Fruit fly (Drosophila melanogaster) S2 (cell line): ENCODE data around the gene MED10.

Experiments
- CG8478 ChIP-seq: fragments of >200 bp; optimal IDR thresholded peaks from 2 replicates; lab custom pipeline; 2018
- CTCF ChIP-seq, 2 experiments: fragments of >200 bp; optimal IDR thresholded peaks; 2 replicates each; lab custom pipeline; 2018

- TF ChIP-seq CG8478 = no peak
- no peak for TF ChIP-seq CTCF (optimal IDR thresholded peaks at IDR 0.05; lab: Kevin White, UChicago)
Observed at dm6 chr3L:16252255-16252654, 20.4 kb downstream of the MED10 start, which contains the start of gene CG13055.
